Fruit fly (Drosophila melanogaster): ENCODE measurements around the gene CG10005.

Gene CG10005

dm6 chr3R:11976556-11977335 is at the start of gene CG10005:
Gene CG10005, minus strand, starts transcription at chr3R:11977197.
- TF ChIP-seq EcR (GFP tag; optimal IDR thresholded peaks at IDR 0.05) (peak; percentile 95), Pif1B (GFP tag; optimal IDR thresholded peaks at IDR 0.05) (peak; percentile 25), Pif1A (GFP tag; optimal IDR thresholded peaks at IDR 0.05) (no peak), CG15710 (tag; optimal IDR thresholded peaks at IDR 0.05) (no peak), CG13204 (GFP tag; optimal IDR thresholded peaks at IDR 0.05) (no peak), Snoo (tag; optimal IDR thresholded peaks at IDR 0.05) (no peak), CG32121 (GFP tag; IDR thresholded peaks at IDR 0.05) (no peak), CG10348 (GFP tag; IDR thresholded peaks at IDR 0.05) (no peak), CG14655 (GFP tag; optimal IDR thresholded peaks at IDR 0.05) (no peak), gl (tag; optimal IDR thresholded peaks at IDR 0.05) (no peak), rn (GFP tag; IDR thresholded peaks at IDR 0.05) (no peak), CG8301 (tag; optimal IDR thresholded peaks at IDR 0.05) (no peak), CG12605 (GFP tag; IDR thresholded peaks at IDR 0.05) (no peak), fd96Ca (GFP tag; IDR thresholded peaks at IDR 0.05) (no peak), CG8159 (tag; optimal IDR thresholded peaks at IDR 0.05) (no peak), CG17806 (tag; optimal IDR thresholded peaks at IDR 0.05) (no peak), D1 (tag; optimal IDR thresholded peaks at IDR 0.05) (no peak), Ets98B (GFP tag; IDR thresholded peaks at IDR 0.05) (peak; percentile 30; the same call in 1 of the 2 replicates), CG34367 (tag; optimal IDR thresholded peaks at IDR 0.05) (no peak), CG4496 (GFP tag; IDR thresholded peaks at IDR 0.05) (no peak), CG9948 (tag; optimal IDR thresholded peaks at IDR 0.05) (no peak)

DNA sequence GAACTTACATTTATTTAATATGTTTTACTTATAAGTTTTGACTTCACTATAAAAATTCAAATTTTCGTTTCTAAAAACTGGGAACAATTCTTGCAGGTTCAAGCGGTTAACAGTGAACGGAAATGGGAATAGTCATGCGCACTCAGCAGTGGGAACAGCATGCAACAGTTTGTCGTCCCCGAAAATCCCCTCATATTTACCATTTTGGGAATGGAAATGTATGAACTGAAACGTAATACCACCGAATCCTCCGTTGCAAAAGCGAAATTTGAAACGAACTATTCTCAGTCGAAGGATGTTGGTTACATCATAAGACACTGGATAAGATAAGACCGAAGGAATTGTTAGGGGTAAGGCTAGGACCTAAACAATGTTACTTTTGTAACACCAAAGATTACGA is 44.0 kb upstream of the CG10005 start:
- TF ChIP-seq CG12605 (GFP tag; IDR thresholded peaks at IDR 0.05) (no peak; the same call in 1 of the 2 replicates), CG13204 (GFP tag; optimal IDR thresholded peaks at IDR 0.05) (no peak), Pif1B (GFP tag; optimal IDR thresholded peaks at IDR 0.05) (no peak), gl (tag; optimal IDR thresholded peaks at IDR 0.05) (no peak), CG34367 (tag; optimal IDR thresholded peaks at IDR 0.05) (no peak), CG8301 (tag; optimal IDR thresholded peaks at IDR 0.05) (no peak), rn (GFP tag; IDR thresholded peaks at IDR 0.05) (no peak), CG8159 (tag; optimal IDR thresholded peaks at IDR 0.05) (no peak), CG32121 (GFP tag; IDR thresholded peaks at IDR 0.05) (no peak), CG9948 (tag; optimal IDR thresholded peaks at IDR 0.05) (no peak), EcR (GFP tag; optimal IDR thresholded peaks at IDR 0.05) (no peak)

DNA sequence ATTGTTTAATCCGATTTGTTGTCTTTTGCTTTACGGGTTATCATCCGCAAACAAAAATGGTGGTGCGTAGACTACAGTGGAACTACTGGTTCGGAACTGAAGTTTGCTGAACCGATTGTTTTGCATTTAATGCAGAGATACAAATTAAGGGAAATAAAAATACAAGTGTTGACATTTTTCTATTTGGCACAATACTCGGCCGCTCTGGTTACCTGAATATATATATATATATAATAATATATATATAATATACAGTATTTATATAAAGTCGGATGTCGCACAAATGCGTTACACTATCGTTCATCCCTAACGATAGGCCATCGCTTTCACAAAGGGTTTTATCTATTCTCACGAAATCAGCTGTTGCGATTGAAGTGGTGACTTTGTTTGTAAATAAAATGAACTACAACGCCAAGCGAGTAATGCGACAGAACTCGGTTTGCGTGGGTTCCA is 39.9 kb upstream of the CG10005 start, which contains the start of the genes DCAF12 and Spt3:
TSS of gene DCAF12 (minus strand) at position 204 of the 453 bp plus-strand sequence.
TSS of gene Spt3 (plus strand) at position 329 of the 453 bp plus-strand sequence.
- TF ChIP-seq CG9948 (tag; optimal IDR thresholded peaks at IDR 0.05) (no peak), CG13204 (GFP tag; optimal IDR thresholded peaks at IDR 0.05) (no peak), CG17806 (tag; optimal IDR thresholded peaks at IDR 0.05) (peak; percentile 32), Pif1B (GFP tag; optimal IDR thresholded peaks at IDR 0.05) (peak; percentile 14), D1 (tag; optimal IDR thresholded peaks at IDR 0.05) (no peak), CG32121 (GFP tag; IDR thresholded peaks at IDR 0.05) (peak; percentile 21; the same call in 1 of the 2 replicates), CG15710 (tag; optimal IDR thresholded peaks at IDR 0.05) (peak; percentile 54), CG8159 (tag; optimal IDR thresholded peaks at IDR 0.05) (no peak), CG4496 (GFP tag; IDR thresholded peaks at IDR 0.05) (no peak), EcR (GFP tag; optimal IDR thresholded peaks at IDR 0.05) (no peak)

dm6 chr3R:12010202-12010824 is 33.3 kb upstream of the CG10005 start, which contains the start of the genes KLHL18 and GCC185:
Gene KLHL18, minus strand, starts transcription at chr3R:12010434.
Gene GCC185, plus strand, starts transcription at chr3R:12010772.
- peak; percentile 54; the same call in 1 of the 3 replicates for TF ChIP-seq CG4496 (GFP tag; IDR thresholded peaks at IDR 0.05)
- no peak; the same call in 1 of the 2 replicates for TF ChIP-seq Ets98B (GFP tag; IDR thresholded peaks at IDR 0.05)
- TF ChIP-seq CG17806 (tag; optimal IDR thresholded peaks at IDR 0.05): peak; percentile 61
- peak; percentile 82 for TF ChIP-seq CG8159 (tag; optimal IDR thresholded peaks at IDR 0.05)
- TF ChIP-seq EcR (GFP tag; optimal IDR thresholded peaks at IDR 0.05): peak; percentile 9
- peak; percentile 77 for TF ChIP-seq CG9948 (tag; optimal IDR thresholded peaks at IDR 0.05)
- TF ChIP-seq CG15710 (tag; optimal IDR thresholded peaks at IDR 0.05): peak; percentile 74
- TF ChIP-seq Snoo (tag; optimal IDR thresholded peaks at IDR 0.05): peak; percentile 67
- TF ChIP-seq CG34367 (tag; optimal IDR thresholded peaks at IDR 0.05): peak; percentile 54
- TF ChIP-seq rn (GFP tag; IDR thresholded peaks at IDR 0.05): peak; percentile 57; the same call in 1 of the 2 replicates
- TF ChIP-seq CG10348 (GFP tag; IDR thresholded peaks at IDR 0.05): peak; percentile 46; the same call in 1 of the 2 replicates
- no peak; the same call in 1 of the 2 replicates for TF ChIP-seq CG32121 (GFP tag; IDR thresholded peaks at IDR 0.05)
- no peak for TF ChIP-seq fd96Ca (GFP tag; IDR thresholded peaks at IDR 0.05)

DNA sequence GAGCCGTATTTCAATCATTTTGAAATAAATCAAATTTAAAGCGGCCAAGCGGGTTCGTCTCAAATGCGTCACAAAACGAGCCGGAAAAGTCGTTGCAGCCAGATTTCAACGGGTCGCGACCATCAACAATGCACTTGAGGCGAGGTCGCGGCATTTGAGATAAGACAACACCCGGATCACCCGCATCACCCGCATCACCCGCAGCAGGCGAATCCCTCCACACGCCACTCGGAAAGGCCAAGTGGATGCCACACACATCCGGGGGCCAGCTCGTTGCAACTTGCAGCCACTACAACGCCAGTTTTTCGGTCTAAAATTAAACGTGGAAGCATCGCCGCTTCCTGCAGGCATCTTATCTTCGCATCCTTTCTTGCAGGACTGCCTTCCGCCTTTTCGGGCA is 29.4 kb upstream of the CG10005 start:
- TF ChIP-seq rn (GFP tag; IDR thresholded peaks at IDR 0.05) (peak; percentile 11; the same call in 1 of the 2 replicates), EcR (GFP tag; optimal IDR thresholded peaks at IDR 0.05) (no peak), fd96Ca (GFP tag; IDR thresholded peaks at IDR 0.05) (0 out of 3 replicates have a peak, but pooled peaks have one; percentile 21)

Data from whole organism, pupa.